Worm (Caenorhabditis elegans) whole organism, mixed stage, embryonic: Measurements from ENCODE around the gene nas-6.

Experiments
- M03D4.4 ChIP-seq: sonication (generic microtip); optimal IDR thresholded peaks from 2 replicates; lab custom pipeline; 2017; ENCODE audit warnings: mild to moderate bottlenecking, missing genetic modification characterization, missing compliant biosample characterization
- bed-3 ChIP-seq: fragments of 200-800 bp; sonication (Bioruptor generic); optimal IDR thresholded peaks from 3 replicates; lab custom pipeline; 2018; ENCODE audit warnings: mild to moderate bottlenecking, missing genetic modification characterization, moderate library complexity, missing compliant biosample characterization
- blmp-1 ChIP-seq: fragments of 150-350 bp; optimal IDR thresholded peaks from 2 replicates; lab custom pipeline; 2014; ENCODE audit warnings: missing biosample characterization, missing genetic modification characterization
- ceh-39 ChIP-seq: fragments of 150-350 bp; optimal IDR thresholded peaks from 2 replicates; lab custom pipeline; 2014; ENCODE audit warnings: missing biosample characterization, missing genetic modification characterization
- ceh-43 ChIP-seq: fragments of 200-800 bp; sonication (Bioruptor generic); optimal IDR thresholded peaks from 2 replicates; lab custom pipeline; 2018; ENCODE audit warnings: mild to moderate bottlenecking, missing genetic modification characterization, moderate library complexity, missing compliant biosample characterization
- ces-1 ChIP-seq: fragments of 150-350 bp; optimal IDR thresholded peaks from 2 replicates; lab custom pipeline; 2014; ENCODE audit warnings: missing biosample characterization, missing genetic modification reagents, missing genetic modification characterization
- drap-1 ChIP-seq: fragments of 200-800 bp; sonication (Bioruptor generic); optimal IDR thresholded peaks from 3 replicates; lab custom pipeline; 2018; ENCODE audit warnings: mild to moderate bottlenecking, missing genetic modification characterization, missing compliant biosample characterization
- elt-1 ChIP-seq: sonication (generic microtip); optimal IDR thresholded peaks from 2 replicates; lab custom pipeline; 2017; ENCODE audit warnings: missing genetic modification characterization, mild to moderate bottlenecking, missing compliant biosample characterization, antibody characterized with exemption, moderate library complexity, borderline replicate concordance; ENCODE audit not compliant: insufficient read depth
- elt-3 ChIP-seq: fragments of 150-350 bp; optimal IDR thresholded peaks from 2 replicates; lab custom pipeline; 2014; ENCODE audit warnings: missing biosample characterization, missing genetic modification characterization
- flh-1 ChIP-seq: fragments of 200-800 bp; sonication (Bioruptor generic); optimal IDR thresholded peaks from 2 replicates; lab custom pipeline; 2018; ENCODE audit warnings: mild to moderate bottlenecking, missing genetic modification characterization, moderate library complexity, missing compliant biosample characterization
- ham-2 ChIP-seq: fragments of 200-800 bp; sonication (Bioruptor generic); optimal IDR thresholded peaks from 2 replicates; lab custom pipeline; 2018; ENCODE audit warnings: mild to moderate bottlenecking, missing genetic modification characterization, missing compliant biosample characterization
- lin-32 ChIP-seq: fragments of 200-800 bp; sonication (Bioruptor generic); optimal IDR thresholded peaks from 2 replicates; lab custom pipeline; 2018; ENCODE audit warnings: mild to moderate bottlenecking, missing genetic modification characterization, missing compliant biosample characterization
- lsy-2 ChIP-seq: fragments of 150-350 bp; optimal IDR thresholded peaks from 2 replicates; lab custom pipeline; 2014; ENCODE audit warnings: missing biosample characterization, missing genetic modification characterization
- mab-5 ChIP-seq: fragments of 150-350 bp; optimal IDR thresholded peaks from 2 replicates; lab custom pipeline; 2014; ENCODE audit warnings: missing biosample characterization, missing genetic modification characterization
- mep-1 ChIP-seq: fragments of 150-350 bp; optimal IDR thresholded peaks from 2 replicates; lab custom pipeline; 2017; ENCODE audit warnings: missing biosample characterization, missing genetic modification reagents, missing genetic modification characterization, inconsistent platforms
- mls-2 ChIP-seq: sonication (generic microtip); optimal IDR thresholded peaks from 2 replicates; lab custom pipeline; 2016; ENCODE audit warnings: mild to moderate bottlenecking, missing genetic modification characterization, moderate library complexity, missing compliant biosample characterization
- nhr-12 ChIP-seq: fragments of 150-350 bp; optimal IDR thresholded peaks from 2 replicates; lab custom pipeline; 2014; ENCODE audit warnings: missing biosample characterization, missing genetic modification characterization
- nhr-237 ChIP-seq: fragments of 150-350 bp; optimal IDR thresholded peaks from 2 replicates; lab custom pipeline; 2014; ENCODE audit warnings: missing biosample characterization, missing genetic modification characterization
- nhr-28 ChIP-seq: fragments of 150-350 bp; optimal IDR thresholded peaks from 2 replicates; lab custom pipeline; 2014; ENCODE audit warnings: missing biosample characterization, missing genetic modification characterization
- nhr-76 ChIP-seq: sonication (generic microtip); optimal IDR thresholded peaks from 2 replicates; lab custom pipeline; 2017; ENCODE audit warnings: missing biosample characterization, missing genetic modification characterization
- pha-4 ChIP-seq: fragments of 150-350 bp; optimal IDR thresholded peaks from 2 replicates; lab custom pipeline; 2018; ENCODE audit warnings: missing biosample characterization, missing genetic modification reagents, missing genetic modification characterization
- sem-2 ChIP-seq: fragments of 200-800 bp; sonication (Bioruptor generic); optimal IDR thresholded peaks from 2 replicates; lab custom pipeline; 2018; ENCODE audit warnings: mild to moderate bottlenecking, missing genetic modification characterization, missing compliant biosample characterization
- snpc-4 ChIP-seq: fragments of 150-350 bp; optimal IDR thresholded peaks from 2 replicates; lab custom pipeline; 2014; ENCODE audit warnings: missing biosample characterization, missing genetic modification characterization
- sptf-1 ChIP-seq: sonication (generic microtip); optimal IDR thresholded peaks from 2 replicates; lab custom pipeline; 2017; ENCODE audit warnings: mild to moderate bottlenecking, missing genetic modification characterization, moderate library complexity, missing compliant biosample characterization
- tbx-8 ChIP-seq: fragments of 200-800 bp; sonication (Bioruptor generic); optimal IDR thresholded peaks from 2 replicates; lab custom pipeline; 2018; ENCODE audit warnings: mild to moderate bottlenecking, missing genetic modification characterization, moderate library complexity, missing compliant biosample characterization
- unc-120 ChIP-seq: sonication (generic microtip); optimal IDR thresholded peaks from 2 replicates; lab custom pipeline; 2017; ENCODE audit warnings: missing genetic modification characterization, missing compliant biosample characterization; ENCODE audit not compliant: poor library complexity, severe bottlenecking
- unc-39 ChIP-seq: fragments of 150-350 bp; optimal IDR thresholded peaks from 2 replicates; lab custom pipeline; 2014; ENCODE audit warnings: missing biosample characterization, missing genetic modification characterization
- unc-62 ChIP-seq: fragments of 150-350 bp; optimal IDR thresholded peaks from 2 replicates; lab custom pipeline; 2014; ENCODE audit warnings: missing biosample characterization, missing genetic modification reagents, missing genetic modification characterization
- zip-8 ChIP-seq: fragments of 150-350 bp; optimal IDR thresholded peaks from 2 replicates; lab custom pipeline; 2014; ENCODE audit warnings: missing biosample characterization, missing genetic modification characterization
- ztf-11 ChIP-seq: fragments of 150-350 bp; optimal IDR thresholded peaks from 2 replicates; lab custom pipeline; 2014; ENCODE audit warnings: missing biosample characterization, missing genetic modification characterization

The nas-6 gene

ce11 chrIV:17448319-17448718 lies 42.3 kb downstream of the nas-6 start:
- no peak for TF ChIP-seq elt-3 (tag; lab: Kevin White, UChicago)
- no peak for TF ChIP-seq nhr-28 (tag; lab: Kevin White, UChicago)
- no peak for TF ChIP-seq snpc-4 (tag; lab: Kevin White, UChicago)

ce11 chrIV:17442503-17442902 lies 48.1 kb downstream of the nas-6 start, which contains the start of gene F11E6.11:
Gene F11E6.11, plus strand, starts transcription at chrIV:17442827.
- TF ChIP-seq snpc-4 (tag; lab: Kevin White, UChicago) (no peak), M03D4.4 (tag; lab: Kevin White, UChicago) (no peak), nhr-76 (tag; lab: Kevin White, UChicago) (no peak), unc-39 (tag; lab: Kevin White, UChicago) (no peak), pha-4 (tag; lab: Kevin White, UChicago) (no peak), ham-2 (GFP tag; lab: Kevin White, UChicago) (no peak), unc-120 (no peak), mab-5 (tag; lab: Kevin White, UChicago) (no peak), flh-1 (GFP tag; lab: Kevin White, UChicago) (no peak), tbx-8 (GFP tag; lab: Kevin White, UChicago) (no peak), drap-1 (GFP tag; lab: Kevin White, UChicago) (no peak), nhr-28 (tag; lab: Kevin White, UChicago) (no peak), nhr-237 (tag; lab: Kevin White, UChicago) (no peak), unc-62 (GFP tag; lab: Kevin White, UChicago) (no peak), sptf-1 (no peak), mep-1 (tag; lab: Kevin White, UChicago) (no peak), ztf-11 (tag; lab: Kevin White, UChicago) (no peak), bed-3 (GFP tag; lab: Kevin White, UChicago) (no peak), ceh-43 (GFP tag; lab: Kevin White, UChicago) (no peak), mls-2 (no peak)

- TF ChIP-seq elt-1 (tag; lab: Kevin White, UChicago) (no peak), elt-3 (tag; lab: Kevin White, UChicago) (no peak), bed-3 (GFP tag; lab: Kevin White, UChicago) (no peak), lin-32 (no peak), lsy-2 (tag; lab: Kevin White, UChicago) (no peak), sem-2 (no peak), mab-5 (tag; lab: Kevin White, UChicago) (no peak), ham-2 (GFP tag; lab: Kevin White, UChicago) (no peak), flh-1 (GFP tag; lab: Kevin White, UChicago) (no peak), sptf-1 (no peak), zip-8 (tag; lab: Kevin White, UChicago) (no peak), nhr-12 (tag; lab: Kevin White, UChicago) (no peak), blmp-1 (no peak), ceh-43 (GFP tag; lab: Kevin White, UChicago) (no peak), ces-1 (GFP tag; lab: Kevin White, UChicago) (no peak), ztf-11 (tag; lab: Kevin White, UChicago) (no peak), ceh-39 (tag; lab: Kevin White, UChicago) (no peak), unc-120 (no peak)
Observed at ce11 chrIV:17441260-17441659, 49.3 kb downstream of the nas-6 start.

ce11 chrIV:17440417-17440816 lies 50.2 kb downstream of the nas-6 start, which contains the start of gene F08A7.1:
Gene F08A7.1, plus strand, starts transcription at chrIV:17440607.
- no peak for TF ChIP-seq elt-1 (tag; lab: Kevin White, UChicago)
- no peak for TF ChIP-seq sem-2
- no peak for TF ChIP-seq drap-1 (GFP tag; lab: Kevin White, UChicago)
- TF ChIP-seq blmp-1 = no peak

- TF ChIP-seq snpc-4 (tag; lab: Kevin White, UChicago) (no peak), M03D4.4 (tag; lab: Kevin White, UChicago) (no peak), elt-3 (tag; lab: Kevin White, UChicago) (no peak), sem-2 (no peak), pha-4 (tag; lab: Kevin White, UChicago) (no peak), blmp-1 (no peak), tbx-8 (GFP tag; lab: Kevin White, UChicago) (no peak), mls-2 (no peak), ces-1 (GFP tag; lab: Kevin White, UChicago) (no peak), elt-1 (tag; lab: Kevin White, UChicago) (no peak), nhr-237 (tag; lab: Kevin White, UChicago) (no peak)
Observed at ce11 chrIV:17440001-17440400, 50.6 kb downstream of the nas-6 start, which contains the start of gene C06A12.19. Gene C06A12.19, minus strand, starts transcription at chrIV:17440101.
